Fruit fly (Drosophila melanogaster) whole organism, embryonic: ENCODE results near the gene Msh6.

Experiments used
- ATbp ChIP-seq: fragments of 200-800 bp; sonication (Bioruptor generic); optimal IDR thresholded peaks from 2 replicates; lab custom pipeline; 2017; ENCODE audit warnings: missing biosample characterization, mild to moderate bottlenecking, missing genetic modification characterization, missing genetic modification reagents
- Atf-2 ChIP-seq: fragments of 200-800 bp; sonication (Bioruptor generic); optimal IDR thresholded peaks from 2 replicates; lab custom pipeline; 2016; ENCODE audit warnings: missing biosample characterization, missing genetic modification characterization
- BtbVII ChIP-seq: fragments of 200-800 bp; sonication (Bioruptor generic); optimal IDR thresholded peaks from 3 replicates; lab custom pipeline; 2017; ENCODE audit warnings: missing biosample characterization, mild to moderate bottlenecking, missing genetic modification characterization
- C15 ChIP-seq: fragments of 200-800 bp; sonication (Bioruptor generic); IDR thresholded peaks from 3 replicates; pipeline ENCODE4 v1.3.6; 2022; ENCODE audit warnings: missing biosample characterization, missing genetic modification characterization
- CG10209 ChIP-seq: fragments of 200-800 bp; sonication (Bioruptor generic); optimal IDR thresholded peaks from 3 replicates; lab custom pipeline; 2017; ENCODE audit warnings: missing biosample characterization, mild to moderate bottlenecking, missing genetic modification characterization, missing genetic modification reagents
- CG12155 ChIP-seq: fragments of 200-800 bp; sonication (Bioruptor generic); optimal IDR thresholded peaks from 3 replicates; lab custom pipeline; 2016; ENCODE audit warnings: missing biosample characterization, missing genetic modification characterization
- CG12299 ChIP-seq: fragments of 200-800 bp; sonication (Bioruptor generic); optimal IDR thresholded peaks from 2 replicates; lab custom pipeline; 2018; ENCODE audit warnings: missing biosample characterization, mild to moderate bottlenecking, missing genetic modification characterization
- CG12942 ChIP-seq: fragments of 200-800 bp; sonication (Bioruptor generic); optimal IDR thresholded peaks from 3 replicates; lab custom pipeline; 2016; ENCODE audit warnings: missing biosample characterization, missing genetic modification characterization
- CG13775 ChIP-seq: fragments of 200-800 bp; sonication (Bioruptor generic); optimal IDR thresholded peaks from 3 replicates; lab custom pipeline; 2017; ENCODE audit warnings: missing biosample characterization, mild to moderate bottlenecking, missing genetic modification characterization
- CG15073 ChIP-seq: fragments of 200-800 bp; sonication (Bioruptor generic); optimal IDR thresholded peaks from 2 replicates; lab custom pipeline; 2016; ENCODE audit warnings: missing biosample characterization, missing genetic modification characterization
- CG15269 ChIP-seq: fragments of 200-800 bp; sonication (Bioruptor generic); optimal IDR thresholded peaks from 2 replicates; lab custom pipeline; 2018; ENCODE audit warnings: missing biosample characterization, mild to moderate bottlenecking, missing genetic modification characterization, moderate library complexity
- CG15514 ChIP-seq: fragments of 200-800 bp; sonication (Bioruptor generic); optimal IDR thresholded peaks from 3 replicates; lab custom pipeline; 2017; ENCODE audit warnings: missing biosample characterization, missing genetic modification characterization, mild to moderate bottlenecking, moderate library complexity, missing genetic modification reagents
- CG1603 ChIP-seq: fragments of 200-800 bp; sonication (Bioruptor generic); optimal IDR thresholded peaks from 2 replicates; lab custom pipeline; 2019; ENCODE audit warnings: missing biosample characterization, mild to moderate bottlenecking, missing genetic modification characterization, moderate library complexity
- CG17912 ChIP-seq: fragments of 200-800 bp; sonication (Bioruptor generic); optimal IDR thresholded peaks from 2 replicates; lab custom pipeline; 2018; ENCODE audit warnings: missing biosample characterization, mild to moderate bottlenecking, missing genetic modification characterization
- CG2120 ChIP-seq: fragments of 200-800 bp; sonication (Bioruptor generic); optimal IDR thresholded peaks from 3 replicates; lab custom pipeline; 2016; ENCODE audit warnings: missing biosample characterization, missing genetic modification characterization
- CG32767 ChIP-seq: fragments of 200-800 bp; sonication (Bioruptor generic); IDR thresholded peaks from 2 replicates; pipeline ENCODE4 v1.3.6; 2022; ENCODE audit warnings: missing biosample characterization, missing genetic modification characterization
- CG33213 ChIP-seq: fragments of 200-800 bp; sonication (Bioruptor generic); optimal IDR thresholded peaks from 3 replicates; lab custom pipeline; 2016; ENCODE audit warnings: missing biosample characterization, missing genetic modification characterization
- CG4282 ChIP-seq: fragments of 200-800 bp; sonication (Bioruptor generic); optimal IDR thresholded peaks from 2 replicates; lab custom pipeline; 2016; ENCODE audit warnings: missing biosample characterization, missing genetic modification characterization
- CG5180 ChIP-seq: fragments of 200-800 bp; sonication (Bioruptor generic); optimal IDR thresholded peaks from 3 replicates; lab custom pipeline; 2017; ENCODE audit warnings: missing biosample characterization, missing genetic modification characterization, mild to moderate bottlenecking, moderate library complexity, missing genetic modification reagents
- CG5953 ChIP-seq: fragments of 200-800 bp; sonication (Bioruptor generic); IDR thresholded peaks from 2 replicates; pipeline ENCODE4 v1.3.6; 2022; ENCODE audit warnings: missing biosample characterization, missing genetic modification characterization
- CG6791 ChIP-seq: fragments of 200-800 bp; sonication (Bioruptor generic); IDR thresholded peaks from 3 replicates; pipeline ENCODE4 v1.3.6; 2022; ENCODE audit warnings: missing biosample characterization, missing genetic modification characterization; ENCODE audit not compliant: partially characterized antibody
- CG7556 ChIP-seq: fragments of 200-800 bp; sonication (Bioruptor generic); optimal IDR thresholded peaks from 2 replicates; lab custom pipeline; 2017; ENCODE audit warnings: missing biosample characterization, mild to moderate bottlenecking, missing genetic modification characterization
- CG7839 ChIP-seq: fragments of 200-800 bp; sonication (Bioruptor generic); optimal IDR thresholded peaks from 3 replicates; lab custom pipeline; 2018; ENCODE audit warnings: missing biosample characterization, mild to moderate bottlenecking, missing genetic modification characterization, moderate library complexity
- CG8765 ChIP-seq: fragments of 200-800 bp; sonication (Bioruptor generic); IDR thresholded peaks from 2 replicates; pipeline ENCODE4 v1.3.6; 2022; ENCODE audit warnings: missing biosample characterization, missing genetic modification characterization
- Dek ChIP-seq: fragments of 200-800 bp; sonication (Bioruptor generic); optimal IDR thresholded peaks from 3 replicates; lab custom pipeline; 2019; ENCODE audit warnings: missing biosample characterization, mild to moderate bottlenecking, missing genetic modification characterization, moderate library complexity
- Dll ChIP-seq: fragments of 200-800 bp; sonication (Bioruptor generic); IDR thresholded peaks from 4 replicates; pipeline ENCODE4 v1.3.6; 2022; ENCODE audit warnings: missing biosample characterization, missing genetic modification characterization; ENCODE audit not compliant: partially characterized antibody
- Fer3 ChIP-seq: fragments of 200-800 bp; sonication (Bioruptor generic); optimal IDR thresholded peaks from 2 replicates; lab custom pipeline; 2018; ENCODE audit warnings: missing biosample characterization, mild to moderate bottlenecking, missing genetic modification characterization, moderate library complexity
- Mad ChIP-seq: fragments of 200-800 bp; sonication (Bioruptor generic); optimal IDR thresholded peaks from 2 replicates; lab custom pipeline; 2016; ENCODE audit warnings: missing biosample characterization, missing genetic modification characterization
- Mes4 ChIP-seq: fragments of 200-800 bp; sonication (Bioruptor generic); optimal IDR thresholded peaks from 2 replicates; lab custom pipeline; 2016; ENCODE audit warnings: missing biosample characterization, missing genetic modification characterization
- NC2β ChIP-seq: fragments of 200-800 bp; sonication (Bioruptor generic); optimal IDR thresholded peaks from 2 replicates; lab custom pipeline; 2016; ENCODE audit warnings: missing biosample characterization, missing genetic modification characterization
- Poxn ChIP-seq: fragments of 200-800 bp; sonication (Bioruptor generic); IDR thresholded peaks from 2 replicates; pipeline ENCODE4 v1.3.6; 2022; ENCODE audit warnings: missing biosample characterization, missing genetic modification characterization
- Sox100B ChIP-seq: fragments of 200-800 bp; sonication (Bioruptor generic); optimal IDR thresholded peaks from 3 replicates; lab custom pipeline; 2018; ENCODE audit warnings: missing biosample characterization, mild to moderate bottlenecking, missing genetic modification characterization
- TFAM ChIP-seq: fragments of 200-800 bp; sonication (Bioruptor generic); optimal IDR thresholded peaks from 2 replicates; lab custom pipeline; 2017; ENCODE audit warnings: missing biosample characterization, missing genetic modification characterization, inconsistent platforms
- Vsx1 ChIP-seq: fragments of 200-800 bp; sonication (Bioruptor generic); optimal IDR thresholded peaks from 2 replicates; lab custom pipeline; 2017; ENCODE audit warnings: missing biosample characterization, mild to moderate bottlenecking, missing genetic modification characterization, missing genetic modification reagents
- ash1 ChIP-seq: fragments of 200-800 bp; sonication (Bioruptor generic); optimal IDR thresholded peaks from 2 replicates; lab custom pipeline; 2018; ENCODE audit warnings: missing biosample characterization, mild to moderate bottlenecking, missing genetic modification characterization
- az2 ChIP-seq: fragments of 200-800 bp; sonication (Bioruptor generic); optimal IDR thresholded peaks from 3 replicates; lab custom pipeline; 2016; ENCODE audit warnings: missing biosample characterization, missing genetic modification characterization
- bcd ChIP-seq: fragments of 200-800 bp; sonication (Bioruptor generic); optimal IDR thresholded peaks from 2 replicates; lab custom pipeline; 2017; ENCODE audit warnings: missing biosample characterization, mild to moderate bottlenecking, missing genetic modification characterization
- cg ChIP-seq: fragments of 200-800 bp; sonication (Bioruptor generic); optimal IDR thresholded peaks from 3 replicates; lab custom pipeline; 2019; ENCODE audit warnings: missing biosample characterization, mild to moderate bottlenecking, missing genetic modification characterization, moderate library complexity
- ci ChIP-seq: fragments of 200-800 bp; sonication (Bioruptor generic); IDR thresholded peaks from 3 replicates; pipeline ENCODE4 v1.3.6; 2022; ENCODE audit warnings: missing biosample characterization, missing genetic modification characterization
- grn ChIP-seq: fragments of 200-800 bp; sonication (Bioruptor generic); optimal IDR thresholded peaks from 3 replicates; lab custom pipeline; 2017; ENCODE audit warnings: missing biosample characterization, missing genetic modification characterization
- h ChIP-seq: fragments of >200 bp; optimal IDR thresholded peaks from 2 replicates; lab custom pipeline; 2017
- ham ChIP-seq: fragments of 200-800 bp; sonication (Bioruptor generic); IDR thresholded peaks from 2 replicates; pipeline ENCODE4 v1.3.6; 2022; ENCODE audit warnings: missing biosample characterization, missing genetic modification characterization
- hbn ChIP-seq: fragments of 200-800 bp; sonication (Bioruptor generic); IDR thresholded peaks from 2 replicates; pipeline ENCODE4 v1.3.6; 2022; ENCODE audit warnings: missing biosample characterization, missing genetic modification characterization; ENCODE audit not compliant: partially characterized antibody
- jumu ChIP-seq: fragments of 200-800 bp; sonication (Bioruptor generic); optimal IDR thresholded peaks from 3 replicates; lab custom pipeline; 2016; ENCODE audit warnings: missing biosample characterization, missing genetic modification characterization
- kah ChIP-seq: fragments of 200-800 bp; sonication (Bioruptor generic); optimal IDR thresholded peaks from 2 replicates; lab custom pipeline; 2018; ENCODE audit warnings: missing biosample characterization, mild to moderate bottlenecking, missing genetic modification characterization
- ken ChIP-seq: fragments of 200-800 bp; sonication (Bioruptor generic); IDR thresholded peaks from 3 replicates; pipeline ENCODE4 v1.3.6; 2022; ENCODE audit warnings: missing biosample characterization, missing genetic modification characterization
- psq ChIP-seq: fragments of 200-800 bp; sonication (Bioruptor generic); optimal IDR thresholded peaks from 2 replicates; lab custom pipeline; 2017; ENCODE audit warnings: missing biosample characterization, missing genetic modification characterization
- row ChIP-seq: fragments of 200-800 bp; sonication (Bioruptor generic); IDR thresholded peaks from 3 replicates; pipeline ENCODE4 v1.3.6; 2022; ENCODE audit warnings: missing biosample characterization, missing genetic modification characterization
- wdn ChIP-seq: fragments of 200-800 bp; sonication (Bioruptor generic); IDR thresholded peaks from 2 replicates; pipeline ENCODE4 v1.3.6; 2022; ENCODE audit warnings: missing biosample characterization, missing genetic modification characterization
- zfh2 ChIP-seq: fragments of 200-800 bp; sonication (Bioruptor generic); optimal IDR thresholded peaks from 2 replicates; lab custom pipeline; 2016; ENCODE audit warnings: missing biosample characterization, missing genetic modification characterization

The Msh6 gene

dm6 chr3L:15104849-15105555 is 53.4 kb downstream of the Msh6 start (continued):
- TF ChIP-seq CG15514 (no peak), Dek (tag; lab: Kevin White, UChicago) (no peak), Atf-2 (GFP tag; lab: Kevin White, UChicago) (peak; percentile 50), TFAM (no peak), ash1 (no peak), CG6791 (no peak), ci (GFP tag; lab: Robert Waterston, UW) (no peak), CG12155 (GFP tag; lab: Kevin White, UChicago) (peak; percentile 45), zfh2 (GFP tag; lab: Kevin White, UChicago) (peak; percentile 62), psq (no peak), CG17912 (no peak), CG7556 (GFP tag; lab: Kevin White, UChicago) (peak; percentile 81), NC2β (GFP tag; lab: Kevin White, UChicago) (peak; percentile 23), CG15269 (tag; lab: Kevin White, UChicago) (peak; percentile 66), Poxn (GFP tag; lab: Robert Waterston, UW) (no peak), CG8765 (GFP tag; lab: Robert Waterston, UW) (no peak), ken (GFP tag; lab: Robert Waterston, UW) (peak; percentile 57; the same call in 1 of the 3 replicates), ATbp (GFP tag; lab: Kevin White, UChicago) (peak; percentile 6), C15 (no peak), CG12299 (tag; lab: Kevin White, UChicago) (no peak), grn (no peak), row (GFP tag; lab: Robert Waterston, UW) (peak; percentile 90), h (lab: Kevin White, UChicago) (no peak), CG10209 (GFP tag; lab: Kevin White, UChicago) (peak; percentile 53), wdn (GFP tag; lab: Robert Waterston, UW) (no peak), CG32767 (GFP tag; lab: Robert Waterston, UW) (no peak), Mad (GFP tag; lab: Kevin White, UChicago) (peak; percentile 42), CG1603 (tag; lab: Kevin White, UChicago) (peak; percentile 43), CG2120 (GFP tag; lab: Kevin White, UChicago) (peak; percentile 83), hbn (GFP tag; lab: Robert Waterston, UW) (no peak; the same call in 1 of the 2 replicates), az2 (GFP tag; lab: Kevin White, UChicago) (peak; percentile 32), CG5180 (GFP tag; lab: Kevin White, UChicago) (peak; percentile 50), CG15073 (GFP tag; lab: Kevin White, UChicago) (no peak), Dll (GFP tag; lab: Robert Waterston, UW) (0 out of 4 replicates have a peak, but pooled peaks have one; percentile 3), CG4282 (no peak), CG13775 (GFP tag; lab: Kevin White, UChicago) (peak; percentile 53), ham (GFP tag; lab: Robert Waterston, UW) (no peak), CG12942 (GFP tag; lab: Kevin White, UChicago) (peak; percentile 41), Mes4 (GFP tag; lab: Kevin White, UChicago) (peak; percentile 48), CG5953 (GFP tag; lab: Robert Waterston, UW) (peak; percentile 13; the same call in 1 of the 2 replicates), CG7839 (peak; percentile 69), Vsx1 (GFP tag; lab: Kevin White, UChicago) (peak; percentile 36), bcd (GFP tag; lab: Kevin White, UChicago) (peak; percentile 52), Fer3 (peak; percentile 42), CG33213 (no peak), BtbVII (GFP tag; lab: Kevin White, UChicago) (peak; percentile 27), jumu (peak; percentile 60), kah (no peak), Sox100B (peak; percentile 50), cg (no peak)
